Fruit fly (Drosophila melanogaster): ENCODE data around the gene Pfdn4.
A peak's percentile ranks its signal among the peaks of the same experiment; 100 is the strongest.

The Pfdn4 gene

dm6 chr3L:5360039-5360988 is 7.5 kb downstream of the Pfdn4 start, which contains the start of gene Cyt-c1 (continued):
- no peak for TF ChIP-seq MTF-1 (GFP tag; optimal IDR thresholded peaks at IDR 0.05; ENCODE audit: borderline replicate concordance)
- TF ChIP-seq zfh2 (GFP tag; optimal IDR thresholded peaks at IDR 0.05): no peak
- TF ChIP-seq CG2116 (GFP tag; optimal IDR thresholded peaks at IDR 0.05): no peak
- no peak for TF ChIP-seq CG9876 (GFP tag; optimal IDR thresholded peaks at IDR 0.05)
- no peak for TF ChIP-seq CG6689 (GFP tag; IDR thresholded peaks at IDR 0.05)
- TF ChIP-seq run (tag; optimal IDR thresholded peaks at IDR 0.05): no peak
- no peak for TF ChIP-seq Eip74EF (GFP tag; optimal IDR thresholded peaks at IDR 0.05)
- TF ChIP-seq disco-r (GFP tag; optimal IDR thresholded peaks at IDR 0.05): no peak
- TF ChIP-seq chinmo (GFP tag; IDR thresholded peaks at IDR 0.05; ENCODE audit: partially characterized antibody): no peak
- TF ChIP-seq CG8089 (GFP tag; optimal IDR thresholded peaks at IDR 0.05): no peak
- TF ChIP-seq CG6175 (GFP tag; IDR thresholded peaks at IDR 0.05): no peak
- TF ChIP-seq CG12744 (GFP tag; optimal IDR thresholded peaks at IDR 0.05): no peak
- TF ChIP-seq ci (GFP tag; IDR thresholded peaks at IDR 0.05): 0 out of 3 replicates have a peak, but pooled peaks have one; percentile 44
- TF ChIP-seq CG17359 (tag; optimal IDR thresholded peaks at IDR 0.05): no peak
- TF ChIP-seq CG8944 (GFP tag; optimal IDR thresholded peaks at IDR 0.05): no peak
- no peak for TF ChIP-seq Taf1 (GFP tag; IDR thresholded peaks at IDR 0.05)
- TF ChIP-seq Antp (GFP tag; optimal IDR thresholded peaks at IDR 0.05): no peak
- no peak for TF ChIP-seq nau (GFP tag; optimal IDR thresholded peaks at IDR 0.05)
- no peak for TF ChIP-seq al (GFP tag; IDR thresholded peaks at IDR 0.05)
- no peak for TF ChIP-seq wek (GFP tag; optimal IDR thresholded peaks at IDR 0.05)
- TF ChIP-seq CG4328 (GFP tag; optimal IDR thresholded peaks at IDR 0.05): no peak
- no peak for TF ChIP-seq ftz-f1 (GFP tag; optimal IDR thresholded peaks at IDR 0.05)
- no peak for TF ChIP-seq bsh (GFP tag; optimal IDR thresholded peaks at IDR 0.05)
- TF ChIP-seq CG13624 (GFP tag; optimal IDR thresholded peaks at IDR 0.05): no peak
- TF ChIP-seq psq (GFP tag; optimal IDR thresholded peaks at IDR 0.05): no peak
- no peak for TF ChIP-seq Nf-YA (GFP tag; IDR thresholded peaks at IDR 0.05)
- no peak for TF ChIP-seq pb (GFP tag; optimal IDR thresholded peaks at IDR 0.05)
- no peak for TF ChIP-seq Spps (tag; optimal IDR thresholded peaks at IDR 0.05)
- no peak for TF ChIP-seq CG4820 (GFP tag; optimal IDR thresholded peaks at IDR 0.05)
- TF ChIP-seq NFAT (GFP tag; IDR thresholded peaks at IDR 0.05): no peak
- no peak for TF ChIP-seq CG9609 (GFP tag; optimal IDR thresholded peaks at IDR 0.05)
- TF ChIP-seq CG16815 (GFP tag; optimal IDR thresholded peaks at IDR 0.05): no peak
- TF ChIP-seq lov (optimal IDR thresholded peaks at IDR 0.05): no peak
- no peak for TF ChIP-seq lov (GFP tag; IDR thresholded peaks at IDR 0.05)
- TF ChIP-seq CG43689 (GFP tag; IDR thresholded peaks at IDR 0.05): no peak
- TF ChIP-seq BEAF-32 (GFP tag; optimal IDR thresholded peaks at IDR 0.05): peak; percentile 61
- peak; percentile 16 for TF ChIP-seq CG9797 (GFP tag; optimal IDR thresholded peaks at IDR 0.05)
- TF ChIP-seq z (GFP tag; IDR thresholded peaks at IDR 0.05): no peak
- TF ChIP-seq CG5245 (GFP tag; optimal IDR thresholded peaks at IDR 0.05): no peak
- no peak for TF ChIP-seq prd (optimal IDR thresholded peaks at IDR 0.05)
- 0 out of 3 replicates have a peak, but pooled peaks have one; percentile 22 for TF ChIP-seq prd (GFP tag; IDR thresholded peaks at IDR 0.05)
- peak; percentile 42; the same call in 2 of the 3 replicates for TF ChIP-seq CG34224 (GFP tag; IDR thresholded peaks at IDR 0.05; ENCODE audit: partially characterized antibody)
- TF ChIP-seq gfzf (GFP tag; optimal IDR thresholded peaks at IDR 0.05): peak; percentile 8
- TF ChIP-seq CG15073 (GFP tag; optimal IDR thresholded peaks at IDR 0.05): no peak
- no peak for TF ChIP-seq CG4854 (GFP tag; optimal IDR thresholded peaks at IDR 0.05)
- TF ChIP-seq CG3163 (GFP tag; optimal IDR thresholded peaks at IDR 0.05): no peak
- TF ChIP-seq bcd (GFP tag; optimal IDR thresholded peaks at IDR 0.05): no peak
- no peak for TF ChIP-seq HLHmδ (GFP tag; optimal IDR thresholded peaks at IDR 0.05)
- no peak for TF ChIP-seq CG6683 (GFP tag; optimal IDR thresholded peaks at IDR 0.05)
